Worm (Caenorhabditis elegans) whole organism, L1 larva: Measurements from ENCODE around the gene ZK742.6.
A peak's percentile ranks its signal among the peaks of the same experiment; 100 is the strongest.

ENCODE experiments used
- C04F5.9 ChIP-seq: sonication (generic microtip); optimal IDR thresholded peaks from 2 replicates; lab custom pipeline; 2016; ENCODE audit warnings: missing genetic modification characterization, missing compliant biosample characterization
- C16A3.4 ChIP-seq: fragments of 150-350 bp; optimal IDR thresholded peaks from 2 replicates; lab custom pipeline; 2014; ENCODE audit warnings: missing biosample characterization, missing genetic modification characterization
- C34B4.2 ChIP-seq: sonication (generic microtip); optimal IDR thresholded peaks from 2 replicates; lab custom pipeline; 2017; ENCODE audit warnings: mild to moderate bottlenecking, missing genetic modification characterization, missing compliant biosample characterization
- Y116A8C.19 ChIP-seq: sonication (generic microtip); optimal IDR thresholded peaks from 2 replicates; lab custom pipeline; 2016; ENCODE audit warnings: missing compliant biosample characterization, missing genetic modification characterization, borderline replicate concordance
- aha-1 ChIP-seq: fragments of 150-350 bp; optimal IDR thresholded peaks from 2 replicates; lab custom pipeline; 2014; ENCODE audit warnings: missing biosample characterization, missing genetic modification characterization
- ama-1 ChIP-seq: fragments of 150-350 bp; optimal IDR thresholded peaks from 2 replicates; lab custom pipeline; 2014
- blmp-1 ChIP-seq: fragments of 150-350 bp; optimal IDR thresholded peaks from 2 replicates; lab custom pipeline; 2014; ENCODE audit warnings: missing biosample characterization, missing genetic modification characterization
- ceh-90 ChIP-seq: sonication (generic microtip); optimal IDR thresholded peaks from 2 replicates; lab custom pipeline; 2016; ENCODE audit warnings: missing genetic modification characterization, missing compliant biosample characterization
- ces-1 ChIP-seq: fragments of 150-350 bp; optimal IDR thresholded peaks from 2 replicates; lab custom pipeline; 2014; ENCODE audit warnings: missing biosample characterization, missing genetic modification reagents, missing genetic modification characterization
- dpl-1 ChIP-seq, 3 experiments: fragments of 150-350 bp in 2 of 3; sonication (generic microtip) in 1 of 3; optimal IDR thresholded peaks; 2 replicates each; lab custom pipeline; 2014 to 2017; ENCODE audit warnings: missing biosample characterization in 3 of 3, missing genetic modification characterization in 3 of 3, missing genetic modification reagents in 3 of 3
- dsc-1 ChIP-seq: sonication (generic microtip); optimal IDR thresholded peaks from 2 replicates; lab custom pipeline; 2016; ENCODE audit warnings: mild to moderate bottlenecking, missing genetic modification characterization, missing compliant biosample characterization
- efl-3 ChIP-seq: fragments of 200-800 bp; sonication (Bioruptor generic); optimal IDR thresholded peaks from 2 replicates; lab custom pipeline; 2018; ENCODE audit warnings: mild to moderate bottlenecking, missing genetic modification characterization, missing compliant biosample characterization
- egl-13 ChIP-seq: sonication (generic microtip); optimal IDR thresholded peaks from 2 replicates; lab custom pipeline; 2016; ENCODE audit warnings: missing genotype, missing genetic modification reagents, missing genetic modification characterization, missing compliant biosample characterization
- egl-27 ChIP-seq, 2 experiments: fragments of 150-350 bp in 1 of 2; sonication (generic microtip); optimal IDR thresholded peaks; 3 replicates each; lab custom pipeline; 2017 to 2018; ENCODE audit warnings: missing biosample characterization in 2 of 2, missing genetic modification characterization in 2 of 2, missing genetic modification reagents in 2 of 2
- elt-2 ChIP-seq: sonication (generic microtip); optimal IDR thresholded peaks from 2 replicates; lab custom pipeline; 2016; ENCODE audit warnings: missing genetic modification characterization, mild to moderate bottlenecking, inconsistent platforms, missing compliant biosample characterization, missing genetic modification reagents
- fkh-10 ChIP-seq: sonication (generic microtip); optimal IDR thresholded peaks from 2 replicates; lab custom pipeline; 2017; ENCODE audit warnings: missing biosample characterization, missing genetic modification reagents, missing genetic modification characterization
- fos-1 ChIP-seq: fragments of 150-350 bp; optimal IDR thresholded peaks from 2 replicates; lab custom pipeline; 2014; ENCODE audit warnings: missing biosample characterization, missing genetic modification characterization
- grh-1 ChIP-seq: fragments of 200-800 bp; sonication (Bioruptor generic); IDR thresholded peaks from 2 replicates; pipeline ENCODE4 v1.3.6; 2022; ENCODE audit warnings: missing genetic modification reagents, missing genetic modification characterization, missing compliant biosample characterization
- hlh-4 ChIP-seq: sonication (generic microtip); optimal IDR thresholded peaks from 2 replicates; lab custom pipeline; 2016; ENCODE audit warnings: mild to moderate bottlenecking, missing genetic modification characterization, missing compliant biosample characterization
- lin-13 ChIP-seq: fragments of 150-350 bp; optimal IDR thresholded peaks from 2 replicates; lab custom pipeline; 2014; ENCODE audit warnings: missing biosample characterization, missing genetic modification reagents, missing genetic modification characterization
- lin-14 ChIP-seq: fragments of 200-800 bp; sonication (Bioruptor generic); optimal IDR thresholded peaks from 2 replicates; lab custom pipeline; 2018; ENCODE audit warnings: mild to moderate bottlenecking, missing genetic modification characterization, moderate library complexity, missing compliant biosample characterization
- lir-3 ChIP-seq: sonication (generic microtip); optimal IDR thresholded peaks from 2 replicates; lab custom pipeline; 2016; ENCODE audit warnings: mild to moderate bottlenecking, missing genetic modification characterization, moderate library complexity, missing compliant biosample characterization; ENCODE audit not compliant: poor library complexity
- lsy-2 ChIP-seq, 2 experiments: fragments of 150-350 bp; optimal IDR thresholded peaks; 2 replicates each; lab custom pipeline; 2014; ENCODE audit warnings: missing biosample characterization in 2 of 2, missing genetic modification characterization in 2 of 2
- mdl-1 ChIP-seq, 2 experiments: fragments of 150-350 bp; optimal IDR thresholded peaks; 2 replicates each; lab custom pipeline; 2014 to 2017; ENCODE audit warnings: missing biosample characterization in 2 of 2, missing genetic modification characterization in 2 of 2, inconsistent platforms in 1 of 2
- mef-2 ChIP-seq: fragments of 150-350 bp; optimal IDR thresholded peaks from 2 replicates; lab custom pipeline; 2014; ENCODE audit warnings: missing biosample characterization, missing genetic modification characterization
- mep-1 ChIP-seq: fragments of 150-350 bp; optimal IDR thresholded peaks from 2 replicates; lab custom pipeline; 2014; ENCODE audit warnings: missing biosample characterization, missing genetic modification characterization
- nhr-11 ChIP-seq: fragments of 150-350 bp; optimal IDR thresholded peaks from 2 replicates; lab custom pipeline; 2014; ENCODE audit warnings: missing biosample characterization, missing genetic modification characterization
- nhr-20 ChIP-seq: sonication (generic microtip); optimal IDR thresholded peaks from 2 replicates; lab custom pipeline; 2016; ENCODE audit warnings: mild to moderate bottlenecking, missing genetic modification characterization, missing compliant biosample characterization
- nhr-28 ChIP-seq: fragments of 150-350 bp; optimal IDR thresholded peaks from 2 replicates; lab custom pipeline; 2014; ENCODE audit warnings: missing biosample characterization, missing genetic modification characterization
- nhr-71 ChIP-seq: sonication (generic microtip); optimal IDR thresholded peaks from 2 replicates; lab custom pipeline; 2016; ENCODE audit warnings: mild to moderate bottlenecking, missing genetic modification characterization, moderate library complexity, missing compliant biosample characterization
- nhr-76 ChIP-seq: sonication (generic microtip); optimal IDR thresholded peaks from 2 replicates; lab custom pipeline; 2017; ENCODE audit warnings: missing biosample characterization, missing genetic modification characterization
- nhr-84 ChIP-seq: sonication (generic microtip); optimal IDR thresholded peaks from 2 replicates; lab custom pipeline; 2017; ENCODE audit warnings: missing biosample characterization, missing genetic modification characterization
- pag-3 ChIP-seq: sonication (generic microtip); optimal IDR thresholded peaks from 2 replicates; lab custom pipeline; 2017; ENCODE audit warnings: missing genetic modification characterization, mild to moderate bottlenecking, missing compliant biosample characterization, antibody characterized with exemption, borderline replicate concordance; ENCODE audit not compliant: insufficient read depth
- pqm-1 ChIP-seq: sonication (generic microtip); optimal IDR thresholded peaks from 3 replicates; lab custom pipeline; 2017; ENCODE audit warnings: missing biosample characterization, missing genetic modification characterization
- rnt-1 ChIP-seq: sonication (generic microtip); optimal IDR thresholded peaks from 2 replicates; lab custom pipeline; 2016; ENCODE audit warnings: mild to moderate bottlenecking, missing genetic modification characterization, moderate library complexity, missing compliant biosample characterization
- skn-1 ChIP-seq: fragments of 150-350 bp; optimal IDR thresholded peaks from 2 replicates; lab custom pipeline; 2014; ENCODE audit warnings: missing biosample characterization, missing genetic modification characterization
- snu-23 ChIP-seq: sonication (generic microtip); optimal IDR thresholded peaks from 2 replicates; lab custom pipeline; 2016; ENCODE audit warnings: missing genetic modification characterization, missing compliant biosample characterization
- swsn-7 ChIP-seq: sonication (generic microtip); optimal IDR thresholded peaks from 2 replicates; lab custom pipeline; 2016; ENCODE audit warnings: missing genetic modification characterization, missing compliant biosample characterization
- tbx-2 ChIP-seq: sonication (generic microtip); optimal IDR thresholded peaks from 2 replicates; lab custom pipeline; 2016; ENCODE audit warnings: missing genetic modification characterization, missing compliant biosample characterization
- tlp-1 ChIP-seq: fragments of 150-350 bp; optimal IDR thresholded peaks from 2 replicates; lab custom pipeline; 2014; ENCODE audit warnings: missing biosample characterization, missing genetic modification characterization
- unc-130 ChIP-seq: fragments of 150-350 bp; optimal IDR thresholded peaks from 2 replicates; lab custom pipeline; 2017; ENCODE audit warnings: missing biosample characterization, missing genetic modification characterization, inconsistent platforms
- unc-62 ChIP-seq: fragments of 150-350 bp; optimal IDR thresholded peaks from 2 replicates; lab custom pipeline; 2014; ENCODE audit warnings: missing biosample characterization, missing genetic modification reagents, missing genetic modification characterization
- vab-15 ChIP-seq: sonication (generic microtip); optimal IDR thresholded peaks from 2 replicates; lab custom pipeline; 2017; ENCODE audit warnings: missing genotype, mild to moderate bottlenecking, missing genetic modification characterization, missing compliant biosample characterization
- xbp-1 ChIP-seq: sonication (generic microtip); optimal IDR thresholded peaks from 2 replicates; lab custom pipeline; 2016; ENCODE audit warnings: missing genetic modification characterization, missing compliant biosample characterization
- zag-1 ChIP-seq: fragments of 150-350 bp; optimal IDR thresholded peaks from 2 replicates; lab custom pipeline; 2014; ENCODE audit warnings: missing biosample characterization, missing genetic modification characterization

The ZK742.6 gene

ce11 chrV:7816486-7816885, 1.7 kb upstream of the ZK742.6 start:
- TF ChIP-seq nhr-76 (tag; lab: Kevin White, UChicago) (no peak), lin-14 (GFP tag; lab: Kevin White, UChicago) (peak; percentile 66), fkh-10 (peak; percentile 51), elt-2 (no peak), ces-1 (GFP tag; lab: Kevin White, UChicago) (peak; percentile 22)

DNA sequence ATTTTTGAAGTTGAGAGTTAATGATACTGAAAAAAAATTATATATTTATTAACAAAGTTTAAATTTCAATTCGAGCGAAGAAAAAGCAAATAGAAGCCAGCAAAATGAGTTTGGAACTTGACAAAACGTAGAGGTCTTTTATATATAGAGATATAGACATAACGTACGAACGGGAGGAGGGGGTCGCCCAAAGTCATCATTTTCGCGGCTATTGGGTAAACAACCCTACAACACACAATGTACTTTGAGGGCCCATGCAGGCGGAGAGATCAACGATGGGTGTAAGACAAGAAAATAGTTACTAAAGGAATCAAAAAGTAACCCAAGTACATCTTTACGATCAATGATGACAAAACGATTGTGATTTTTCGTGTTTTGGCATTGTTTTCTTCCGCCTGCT, 3.0 kb downstream of the ZK742.6 start, which contains the start of gene ZK742.4:
TSS of gene ZK742.4 (minus strand) at position 35 of the 400 bp plus-strand sequence.
- TF ChIP-seq fkh-10 (no peak), egl-13 (no peak), lin-14 (GFP tag; lab: Kevin White, UChicago) (peak; percentile 29), C34B4.2 (tag; lab: Kevin White, UChicago) (no peak), Y116A8C.19 (tag; lab: Kevin White, UChicago) (no peak), skn-1 (tag; lab: Kevin White, UChicago) (peak; percentile 77), C16A3.4 (no peak), aha-1 (tag; lab: Kevin White, UChicago) (no peak), lsy-2 (tag; optimal IDR thresholded peaks at IDR 0.05; lab: Kevin White, UChicago) (no peak), nhr-11 (tag; lab: Kevin White, UChicago) (no peak), fos-1 (tag; lab: Kevin White, UChicago) (no peak), nhr-20 (tag; lab: Kevin White, UChicago) (peak; percentile 37), hlh-4 (tag; lab: Kevin White, UChicago) (no peak), grh-1 (GFP tag; lab: Robert Waterston, UW) (no peak)

DNA sequence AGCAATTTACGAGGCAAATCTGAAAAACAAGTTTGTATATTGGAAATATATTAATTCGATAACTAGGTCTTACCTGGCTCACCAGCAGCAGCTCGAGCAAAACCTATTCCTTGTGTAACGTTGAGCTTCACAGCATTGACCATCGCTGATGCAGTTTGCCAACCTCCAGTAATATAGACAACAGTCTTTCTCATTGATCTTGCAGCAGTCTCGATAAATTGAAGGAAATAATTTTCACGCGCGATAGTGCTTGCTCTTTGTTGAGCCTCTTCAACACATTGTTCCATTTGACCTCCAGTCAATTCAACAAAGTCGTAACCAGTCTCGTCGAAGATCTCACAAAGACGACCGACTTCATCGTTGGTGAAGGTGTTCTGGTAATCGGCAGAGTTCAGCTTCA, 4.2 kb downstream of the ZK742.6 start:
- no peak for TF ChIP-seq rnt-1 (tag; lab: Kevin White, UChicago)
- no peak for TF ChIP-seq xbp-1 (tag; lab: Kevin White, UChicago)
- no peak for TF ChIP-seq lin-14 (GFP tag; lab: Kevin White, UChicago)
- TF ChIP-seq mep-1 = no peak
- no peak for TF ChIP-seq lin-13 (GFP tag; lab: Kevin White, UChicago)
- no peak for TF ChIP-seq nhr-76 (tag; lab: Kevin White, UChicago)
- TF ChIP-seq dsc-1 (tag; lab: Kevin White, UChicago) = no peak
- TF ChIP-seq unc-130 = no peak
- TF ChIP-seq swsn-7 = no peak
- TF ChIP-seq efl-3 = no peak
- no peak for TF ChIP-seq lsy-2 (tag; optimal IDR thresholded peaks at IDR 0.05; lab: Kevin White, UChicago)
- TF ChIP-seq mdl-1 (tag; optimal IDR thresholded peaks at IDR 0.05; lab: Kevin White, UChicago) = no peak
- no peak for TF ChIP-seq ama-1
- no peak for TF ChIP-seq nhr-71 (tag; lab: Kevin White, UChicago)
- no peak for TF ChIP-seq C04F5.9 (tag; lab: Kevin White, UChicago)
- TF ChIP-seq vab-15 (tag; lab: Kevin White, UChicago) = no peak

- no peak for TF ChIP-seq lir-3 (tag; lab: Kevin White, UChicago)
- no peak for TF ChIP-seq unc-130
- no peak for TF ChIP-seq mef-2 (tag; lab: Kevin White, UChicago)
- TF ChIP-seq lin-13 (GFP tag; lab: Kevin White, UChicago) = no peak
- no peak for TF ChIP-seq tlp-1 (tag; lab: Kevin White, UChicago)
- no peak for TF ChIP-seq C16A3.4
- no peak for TF ChIP-seq nhr-84 (tag; lab: Kevin White, UChicago)
- TF ChIP-seq mep-1 = no peak
- TF ChIP-seq blmp-1 (tag; lab: Kevin White, UChicago) = no peak
- no peak for TF ChIP-seq egl-13
- no peak for TF ChIP-seq egl-27 (tag; optimal IDR thresholded peaks at IDR 0.05; lab: Kevin White, UChicago)
- no peak for TF ChIP-seq tbx-2 (tag; lab: Kevin White, UChicago)
- no peak for TF ChIP-seq pqm-1
- TF ChIP-seq xbp-1 (tag; lab: Kevin White, UChicago) = no peak
- no peak for TF ChIP-seq efl-3
- TF ChIP-seq C04F5.9 (tag; lab: Kevin White, UChicago) = no peak
- peak; percentile 19 for TF ChIP-seq snu-23
- TF ChIP-seq zag-1 (tag; lab: Kevin White, UChicago) = no peak
- TF ChIP-seq nhr-28 (tag; lab: Kevin White, UChicago) = no peak
- no peak for TF ChIP-seq skn-1 (tag; lab: Kevin White, UChicago)
- TF ChIP-seq unc-62 = no peak
- TF ChIP-seq ceh-90 (tag; lab: Kevin White, UChicago) = no peak
- TF ChIP-seq dpl-1 (GFP tag; optimal IDR thresholded peaks at IDR 0.05; lab: Kevin White, UChicago) = no peak
- no peak for TF ChIP-seq pag-3 (tag; lab: Kevin White, UChicago)
- TF ChIP-seq nhr-20 (tag; lab: Kevin White, UChicago) = peak; percentile 22
These were observed 5.2 kb downstream of the ZK742.6 start, which contains the start of gene ZK742.3 for ce11 chrV:7809320-7810256. Gene ZK742.3 (minus strand): TSS chrV:7809912.
